Worm (Caenorhabditis elegans): ENCODE data around the gene inx-3.

DNA sequence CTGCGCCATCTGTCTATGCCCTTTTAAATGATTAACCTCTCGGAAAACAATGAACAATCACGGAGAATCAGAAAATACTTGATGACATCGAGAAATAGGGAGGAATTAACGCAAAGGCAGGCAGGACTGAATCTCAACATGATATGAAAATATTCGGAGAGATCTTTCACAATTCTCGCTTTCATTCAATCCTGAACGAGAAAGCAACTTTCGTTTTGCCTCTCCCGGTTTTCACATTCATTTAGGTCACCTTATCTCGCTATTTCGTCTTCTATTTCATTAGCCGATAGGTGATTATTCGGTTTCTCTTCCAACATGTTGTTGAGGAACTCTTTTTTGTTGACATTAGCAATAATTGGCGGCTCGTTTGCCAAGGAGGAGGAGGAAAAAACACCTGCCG, 8.4 kb downstream of the inx-3 start:
- TF ChIP-seq ztf-23 (GFP tag; IDR thresholded peaks at IDR 0.05) (no peak), klf-2 (GFP tag; conservative IDR thresholded peaks at IDR 0.05) (no peak), tab-1 (GFP tag; IDR thresholded peaks at IDR 0.05) (no peak), T22C8.4 (GFP tag; IDR thresholded peaks at IDR 0.05) (no peak), med-1 (GFP tag; optimal IDR thresholded peaks at IDR 0.05; ENCODE audit: insufficient read depth) (no peak), flt-1 (GFP tag; IDR thresholded peaks at IDR 0.05) (no peak), ref-1 (GFP tag; conservative IDR thresholded peaks at IDR 0.05) (no peak), ztf-29 (GFP tag; IDR thresholded peaks at IDR 0.05) (no peak)

Data from whole organism, midembryonic.